Fruit fly (Drosophila melanogaster) whole organism, embryonic: Measurements from ENCODE around the gene CG18233.
A peak's percentile ranks its signal among the peaks of the same experiment; 100 is the strongest.

Source experiments
- CG10274 ChIP-seq: fragments of 200-800 bp; sonication (Bioruptor generic); optimal IDR thresholded peaks from 3 replicates; lab custom pipeline; 2017; ENCODE audit warnings: missing biosample characterization, mild to moderate bottlenecking, missing genetic modification characterization
- CG10543 ChIP-seq: fragments of 200-800 bp; sonication (Bioruptor generic); optimal IDR thresholded peaks from 3 replicates; lab custom pipeline; 2017; ENCODE audit warnings: missing biosample characterization, mild to moderate bottlenecking, missing genetic modification characterization, moderate library complexity
- CG11093 ChIP-seq: fragments of 200-800 bp; sonication (Bioruptor generic); IDR thresholded peaks from 3 replicates; pipeline ENCODE4 v1.3.6; 2022; ENCODE audit warnings: missing biosample characterization, missing genetic modification characterization
- CG1233 ChIP-seq: fragments of 200-800 bp; sonication (Bioruptor generic); optimal IDR thresholded peaks from 4 replicates; lab custom pipeline; 2018; ENCODE audit warnings: missing biosample characterization, mild to moderate bottlenecking, missing genetic modification characterization
- CG13775 ChIP-seq: fragments of 200-800 bp; sonication (Bioruptor generic); optimal IDR thresholded peaks from 3 replicates; lab custom pipeline; 2017; ENCODE audit warnings: missing biosample characterization, mild to moderate bottlenecking, missing genetic modification characterization
- CG14014 ChIP-seq: fragments of 200-800 bp; sonication (Bioruptor generic); IDR thresholded peaks from 2 replicates; pipeline ENCODE4 v1.3.6; 2022; ENCODE audit warnings: missing biosample characterization, missing genetic modification characterization
- CG15601 ChIP-seq: fragments of 200-800 bp; sonication (Bioruptor generic); optimal IDR thresholded peaks from 3 replicates; lab custom pipeline; 2019; ENCODE audit warnings: missing biosample characterization, mild to moderate bottlenecking, missing genetic modification characterization, moderate library complexity
- CG17186 ChIP-seq: fragments of 200-800 bp; sonication (Bioruptor generic); optimal IDR thresholded peaks from 3 replicates; lab custom pipeline; 2017; ENCODE audit warnings: missing biosample characterization, missing genetic modification reagents, missing genetic modification characterization
- CG17359 ChIP-seq: fragments of 200-800 bp; sonication (Bioruptor generic); optimal IDR thresholded peaks from 3 replicates; lab custom pipeline; 2018; ENCODE audit warnings: missing biosample characterization, mild to moderate bottlenecking, missing genetic modification characterization, moderate library complexity
- CG17829 ChIP-seq: fragments of 200-800 bp; optimal IDR thresholded peaks from 2 replicates; lab custom pipeline; 2019; ENCODE audit warnings: missing biosample characterization, mild to moderate bottlenecking, missing genetic modification characterization, moderate library complexity
- CG1832 ChIP-seq: fragments of 200-800 bp; sonication (Bioruptor generic); optimal IDR thresholded peaks from 2 replicates; lab custom pipeline; 2017; ENCODE audit warnings: missing biosample characterization, mild to moderate bottlenecking, missing genetic modification characterization, inconsistent platforms
- CG5180 ChIP-seq: fragments of 200-800 bp; sonication (Bioruptor generic); optimal IDR thresholded peaks from 3 replicates; lab custom pipeline; 2017; ENCODE audit warnings: missing biosample characterization, missing genetic modification characterization, mild to moderate bottlenecking, moderate library complexity, missing genetic modification reagents
- CG8924 ChIP-seq: fragments of 200-800 bp; optimal IDR thresholded peaks from 3 replicates; lab custom pipeline; 2019; ENCODE audit warnings: missing biosample characterization, mild to moderate bottlenecking, missing genetic modification characterization, moderate library complexity
- D19A ChIP-seq: fragments of 200-800 bp; optimal IDR thresholded peaks from 3 replicates; lab custom pipeline; 2019; ENCODE audit warnings: missing biosample characterization, mild to moderate bottlenecking, missing genetic modification characterization, moderate library complexity
- Dip3 ChIP-seq: fragments of 200-800 bp; sonication (Bioruptor generic); optimal IDR thresholded peaks from 3 replicates; lab custom pipeline; 2016; ENCODE audit warnings: missing biosample characterization, missing genetic modification characterization
- Drgx ChIP-seq: fragments of 200-800 bp; sonication (Bioruptor generic); IDR thresholded peaks from 2 replicates; pipeline ENCODE4 v1.3.6; 2022; ENCODE audit warnings: missing biosample characterization, missing genetic modification characterization
- Ets65A ChIP-seq: fragments of 200-800 bp; sonication (Bioruptor generic); peaks from one replicate; lab custom pipeline; 2016; ENCODE audit warnings: missing biosample characterization, missing genetic modification characterization
- Fer1 ChIP-seq: fragments of 200-800 bp; sonication (Bioruptor generic); optimal IDR thresholded peaks from 2 replicates; lab custom pipeline; 2017; ENCODE audit warnings: missing biosample characterization, mild to moderate bottlenecking, missing genetic modification characterization
- HLH3B ChIP-seq: fragments of 200-800 bp; sonication (Bioruptor generic); IDR thresholded peaks from 2 replicates; pipeline ENCODE4 v1.3.6; 2022; ENCODE audit warnings: missing biosample characterization, missing genetic modification characterization
- Hey ChIP-seq: fragments of 200-800 bp; sonication (Bioruptor generic); optimal IDR thresholded peaks from 3 replicates; lab custom pipeline; 2018; ENCODE audit warnings: missing biosample characterization, mild to moderate bottlenecking, missing genetic modification characterization
- Med ChIP-seq: fragments of 200-800 bp; sonication (Bioruptor generic); peaks from one replicate; lab custom pipeline; 2016; ENCODE audit warnings: missing biosample characterization, missing genetic modification characterization, mild to moderate bottlenecking, inconsistent platforms, moderate library complexity
- Mrtf ChIP-seq: fragments of 200-800 bp; sonication (Bioruptor generic); IDR thresholded peaks from 3 replicates; pipeline ENCODE4 v1.3.6; 2022; ENCODE audit warnings: missing biosample characterization, missing genetic modification characterization
- NC2α ChIP-seq: fragments of 200-800 bp; sonication (Bioruptor generic); optimal IDR thresholded peaks from 2 replicates; lab custom pipeline; 2016; ENCODE audit warnings: missing biosample characterization, missing genetic modification characterization
- Opbp ChIP-seq: fragments of 200-800 bp; sonication (Bioruptor generic); IDR thresholded peaks from 3 replicates; pipeline ENCODE4 v1.3.6; 2022; ENCODE audit warnings: missing biosample characterization, missing genetic modification characterization; ENCODE audit not compliant: partially characterized antibody
- Scr ChIP-seq: fragments of 200-800 bp; sonication (Bioruptor generic); IDR thresholded peaks from 2 replicates; pipeline ENCODE4 v1.3.6; 2022; ENCODE audit warnings: missing biosample characterization, missing genetic modification characterization; ENCODE audit not compliant: partially characterized antibody
- Xbp1 ChIP-seq: fragments of 200-800 bp; sonication (Bioruptor generic); optimal IDR thresholded peaks from 3 replicates; lab custom pipeline; 2016; ENCODE audit warnings: missing biosample characterization, mild to moderate bottlenecking, missing genetic modification characterization
- ash1 ChIP-seq: fragments of 200-800 bp; sonication (Bioruptor generic); optimal IDR thresholded peaks from 2 replicates; lab custom pipeline; 2018; ENCODE audit warnings: missing biosample characterization, mild to moderate bottlenecking, missing genetic modification characterization
- az2 ChIP-seq: fragments of 200-800 bp; sonication (Bioruptor generic); optimal IDR thresholded peaks from 3 replicates; lab custom pipeline; 2016; ENCODE audit warnings: missing biosample characterization, missing genetic modification characterization
- crc ChIP-seq: fragments of 200-800 bp; sonication (Bioruptor generic); optimal IDR thresholded peaks from 2 replicates; lab custom pipeline; 2016; ENCODE audit warnings: missing biosample characterization, missing genetic modification characterization
- danr ChIP-seq: fragments of 200-800 bp; sonication (Bioruptor generic); IDR thresholded peaks from 2 replicates; pipeline ENCODE4 v1.3.6; 2022; ENCODE audit warnings: missing biosample characterization, missing genetic modification characterization
- gsb ChIP-seq: fragments of 200-800 bp; sonication (Bioruptor generic); IDR thresholded peaks from 2 replicates; pipeline ENCODE4 v1.3.6; 2022; ENCODE audit warnings: missing biosample characterization, missing genetic modification characterization
- hbn ChIP-seq: fragments of 200-800 bp; sonication (Bioruptor generic); IDR thresholded peaks from 2 replicates; pipeline ENCODE4 v1.3.6; 2022; ENCODE audit warnings: missing biosample characterization, missing genetic modification characterization; ENCODE audit not compliant: partially characterized antibody
- hth ChIP-seq: fragments of >200 bp; optimal IDR thresholded peaks from 2 replicates; lab custom pipeline; 2017; ENCODE audit warnings: inconsistent platforms
- insv ChIP-seq, 2 experiments: fragments of 200-800 bp; sonication (Bioruptor generic); optimal IDR thresholded peaks; 3 replicates each; lab custom pipeline; 2016 to 2018; ENCODE audit warnings: missing biosample characterization in 2 of 2, missing genetic modification characterization in 2 of 2
- lab ChIP-seq: fragments of 200-800 bp; sonication (Bioruptor generic); optimal IDR thresholded peaks from 3 replicates; lab custom pipeline; 2017; ENCODE audit warnings: missing biosample characterization, missing genetic modification characterization, mild to moderate bottlenecking, moderate library complexity, missing genetic modification reagents
- nerfin-2 ChIP-seq: fragments of 200-800 bp; sonication (Bioruptor generic); IDR thresholded peaks from 2 replicates; pipeline ENCODE4 v1.3.6; 2022; ENCODE audit warnings: missing biosample characterization, missing genetic modification characterization; ENCODE audit not compliant: partially characterized antibody
- pb ChIP-seq: fragments of 200-800 bp; sonication (Bioruptor generic); optimal IDR thresholded peaks from 3 replicates; lab custom pipeline; 2016; ENCODE audit warnings: missing biosample characterization, missing genetic modification characterization
- pros ChIP-seq: fragments of 200-800 bp; sonication (Bioruptor generic); optimal IDR thresholded peaks from 3 replicates; lab custom pipeline; 2019; ENCODE audit warnings: missing biosample characterization, mild to moderate bottlenecking, missing genetic modification characterization, moderate library complexity
- rib ChIP-seq: fragments of 200-800 bp; sonication (Bioruptor generic); IDR thresholded peaks from 2 replicates; pipeline ENCODE4 v1.3.6; 2022; ENCODE audit warnings: missing biosample characterization, missing genetic modification characterization
- sens ChIP-seq: fragments of 200-800 bp; sonication (Bioruptor generic); peaks from one replicate; lab custom pipeline; 2016; ENCODE audit warnings: missing biosample characterization, missing genetic modification characterization
- sim ChIP-seq: fragments of 200-800 bp; sonication (Bioruptor generic); IDR thresholded peaks from 2 replicates; pipeline ENCODE4 v1.3.6; 2022; ENCODE audit warnings: missing biosample characterization, missing genetic modification characterization
- so ChIP-seq: fragments of 200-800 bp; sonication (Bioruptor generic); IDR thresholded peaks from 3 replicates; pipeline ENCODE4 v1.3.6; 2022; ENCODE audit warnings: missing biosample characterization, missing genetic modification characterization
- sob ChIP-seq: fragments of 200-800 bp; sonication (Bioruptor generic); IDR thresholded peaks from 2 replicates; pipeline ENCODE4 v1.3.6; 2022; ENCODE audit warnings: missing biosample characterization, missing genetic modification characterization
- tll ChIP-seq, 2 experiments: fragments of 200-800 bp in 1 of 2; fragments of >200 bp in 1 of 2; sonication (Bioruptor generic) in 1 of 2; optimal IDR thresholded peaks; 2 replicates each; lab custom pipeline; 2017 to 2019; ENCODE audit warnings: missing biosample characterization in 2 of 2, missing genetic modification characterization in 2 of 2, mild to moderate bottlenecking in 1 of 2, moderate library complexity in 1 of 2
- tna ChIP-seq: fragments of 200-800 bp; sonication (Bioruptor generic); IDR thresholded peaks from 2 replicates; pipeline ENCODE4 v1.3.6; 2022; ENCODE audit warnings: missing biosample characterization, missing genetic modification characterization; ENCODE audit not compliant: partially characterized antibody
- ttk ChIP-seq: fragments of 200-800 bp; sonication (Bioruptor generic); IDR thresholded peaks from 2 replicates; pipeline ENCODE4 v2.1.2; 2022; ENCODE audit warnings: missing biosample characterization, missing genetic modification characterization
- usp ChIP-seq: fragments of >200 bp; optimal IDR thresholded peaks from 2 replicates; lab custom pipeline; 2017; ENCODE audit warnings: missing biosample characterization, missing genetic modification characterization

Gene CG18233

dm6 chr3L:18625786-18626185 lies 20.5 kb downstream of the CG18233 start, which contains the start of gene MYPT-75D (continued):
- no peak for TF ChIP-seq CG1233
- TF ChIP-seq gsb (GFP tag; lab: Robert Waterston, UW): no peak
- peak; percentile 3 for TF ChIP-seq CG10543
- peak; percentile 65 for TF ChIP-seq Dip3
- TF ChIP-seq Med (GFP tag; lab: Kevin White, UChicago): peak; percentile 93
- TF ChIP-seq CG13775 (GFP tag; lab: Kevin White, UChicago): no peak
- no peak for TF ChIP-seq NC2α (GFP tag; lab: Kevin White, UChicago)
- TF ChIP-seq danr: no peak
- peak; percentile 45; the same call in 1 of the 2 replicates for TF ChIP-seq rib (GFP tag; lab: Robert Waterston, UW)
- no peak for TF ChIP-seq az2 (GFP tag; lab: Kevin White, UChicago)
- peak; percentile 45 for TF ChIP-seq nerfin-2 (GFP tag; lab: Robert Waterston, UW)

dm6 chr3L:18626451-18627079 lies 21.3 kb downstream of the CG18233 start:
- TF ChIP-seq Drgx: peak; percentile 49; the same call in 1 of the 2 replicates
- TF ChIP-seq sim (GFP tag; lab: Robert Waterston, UW): no peak
- TF ChIP-seq CG14014 (GFP tag; lab: Robert Waterston, UW): 0 out of 2 replicates have a peak, but pooled peaks have one; percentile 23
- peak; percentile 57 for TF ChIP-seq CG15601
- 0 out of 3 replicates have a peak, but pooled peaks have one; percentile 10 for TF ChIP-seq so
- no peak for TF ChIP-seq hth (lab: Kevin White, UChicago)
- no peak for TF ChIP-seq insv (GFP tag; optimal IDR thresholded peaks at IDR 0.05; lab: Kevin White, UChicago)
- TF ChIP-seq Fer1 (GFP tag; lab: Kevin White, UChicago): no peak
- peak; percentile 34 for TF ChIP-seq sens (GFP tag; lab: Kevin White, UChicago)
- TF ChIP-seq Scr: no peak
- TF ChIP-seq pb (GFP tag; lab: Kevin White, UChicago): no peak
- TF ChIP-seq CG17829 (tag; lab: Kevin White, UChicago): no peak
- no peak for TF ChIP-seq Mrtf (GFP tag; lab: Robert Waterston, UW)
- no peak for TF ChIP-seq HLH3B (GFP tag; lab: Robert Waterston, UW)
- TF ChIP-seq Xbp1 (GFP tag; lab: Kevin White, UChicago): no peak
- no peak for TF ChIP-seq tna
- TF ChIP-seq tll (GFP tag; optimal IDR thresholded peaks at IDR 0.05; lab: Kevin White, UChicago): no peak
- TF ChIP-seq Ets65A (GFP tag; lab: Kevin White, UChicago): peak; percentile 57
- no peak for TF ChIP-seq ash1 (GFP tag; lab: Kevin White, UChicago)
- TF ChIP-seq lab (GFP tag; lab: Kevin White, UChicago): no peak
- no peak for TF ChIP-seq crc (GFP tag; lab: Kevin White, UChicago)

dm6 chr3L:18627657-18628455 lies 22.6 kb downstream of the CG18233 start:
- TF ChIP-seq usp (GFP tag; lab: Kevin White, UChicago) (no peak), Opbp (0 out of 3 replicates have a peak, but pooled peaks have one; percentile 7), hbn (GFP tag; lab: Robert Waterston, UW) (0 out of 2 replicates have a peak, but pooled peaks have one; percentile 14), D19A (peak; percentile 41), CG1832 (GFP tag; lab: Kevin White, UChicago) (peak; percentile 80), ttk (GFP tag; lab: Robert Waterston, UW) (0 out of 2 replicates have a peak, but pooled peaks have one; percentile 31), CG10274 (GFP tag; lab: Kevin White, UChicago) (no peak), pros (GFP tag; lab: Kevin White, UChicago) (peak; percentile 52), CG11093 (GFP tag; lab: Robert Waterston, UW) (0 out of 3 replicates have a peak, but pooled peaks have one; percentile 31), Hey (no peak), CG8924 (tag; lab: Kevin White, UChicago) (peak; percentile 31), CG17359 (tag; lab: Kevin White, UChicago) (no peak), CG5180 (GFP tag; lab: Kevin White, UChicago) (peak; percentile 88), CG17186 (GFP tag; lab: Kevin White, UChicago) (no peak), sob (no peak)
